Fruit fly (Drosophila melanogaster) whole organism, embryonic: Measurements from ENCODE around the gene dlt.

Source experiments
- Aef1 ChIP-seq: fragments of 200-800 bp; sonication (Bioruptor generic); IDR thresholded peaks from 3 replicates; pipeline ENCODE4 v1.3.6; 2022; ENCODE audit warnings: missing biosample characterization, missing genetic modification characterization
- Atf3 ChIP-seq: fragments of 200-800 bp; sonication (Bioruptor generic); optimal IDR thresholded peaks from 3 replicates; lab custom pipeline; 2016; ENCODE audit warnings: missing biosample characterization, missing genetic modification characterization
- Atf6 ChIP-seq: fragments of 200-800 bp; sonication (Bioruptor generic); IDR thresholded peaks from 2 replicates; pipeline ENCODE4 v1.3.6; 2022; ENCODE audit warnings: missing biosample characterization, missing genetic modification characterization
- BEAF-32 ChIP-seq: fragments of 200-800 bp; sonication (Bioruptor generic); optimal IDR thresholded peaks from 3 replicates; lab custom pipeline; 2017; ENCODE audit warnings: missing biosample characterization, missing genetic modification characterization, mild to moderate bottlenecking, moderate library complexity, missing genetic modification reagents
- CG1233 ChIP-seq: fragments of 200-800 bp; sonication (Bioruptor generic); optimal IDR thresholded peaks from 4 replicates; lab custom pipeline; 2018; ENCODE audit warnings: missing biosample characterization, mild to moderate bottlenecking, missing genetic modification characterization
- CG12391 ChIP-seq: fragments of 200-800 bp; sonication (Bioruptor generic); optimal IDR thresholded peaks from 3 replicates; lab custom pipeline; 2018; ENCODE audit warnings: missing biosample characterization, mild to moderate bottlenecking, missing genetic modification characterization, moderate library complexity
- CG14441 ChIP-seq: fragments of 200-800 bp; sonication (Bioruptor generic); IDR thresholded peaks from 2 replicates; pipeline ENCODE4 v1.3.6; 2022; ENCODE audit warnings: missing biosample characterization, missing genetic modification characterization
- CG14667 ChIP-seq: fragments of 200-800 bp; sonication (Bioruptor generic); IDR thresholded peaks from 2 replicates; pipeline ENCODE4 v1.3.6; 2022; ENCODE audit warnings: missing biosample characterization, missing genetic modification characterization
- CG16779 ChIP-seq: fragments of 200-800 bp; sonication (Bioruptor generic); IDR thresholded peaks from 2 replicates; pipeline ENCODE4 v1.3.6; 2022; ENCODE audit warnings: missing biosample characterization, missing genetic modification characterization
- CG17361 ChIP-seq: fragments of 200-800 bp; sonication (Bioruptor generic); IDR thresholded peaks from 3 replicates; pipeline ENCODE4 v1.3.6; 2022; ENCODE audit warnings: missing biosample characterization, missing genetic modification characterization
- CG2712 ChIP-seq: fragments of 200-800 bp; optimal IDR thresholded peaks from 3 replicates; lab custom pipeline; 2019; ENCODE audit warnings: missing biosample characterization, mild to moderate bottlenecking, missing genetic modification characterization, moderate library complexity
- CG30403 ChIP-seq: fragments of 200-800 bp; sonication (Bioruptor generic); optimal IDR thresholded peaks from 3 replicates; lab custom pipeline; 2016; ENCODE audit warnings: missing biosample characterization, missing genetic modification characterization
- CG3995 ChIP-seq: fragments of 200-800 bp; sonication (Bioruptor generic); optimal IDR thresholded peaks from 3 replicates; lab custom pipeline; 2016; ENCODE audit warnings: missing biosample characterization, missing genetic modification characterization
- CG7745 ChIP-seq: fragments of 200-800 bp; sonication (Bioruptor generic); optimal IDR thresholded peaks from 2 replicates; lab custom pipeline; 2018; ENCODE audit warnings: missing biosample characterization, mild to moderate bottlenecking, missing genetic modification characterization, moderate library complexity
- CG7786 ChIP-seq: fragments of 200-800 bp; sonication (Bioruptor generic); optimal IDR thresholded peaks from 2 replicates; lab custom pipeline; 2016; ENCODE audit warnings: missing biosample characterization, missing genetic modification characterization
- CG7987 ChIP-seq: fragments of 200-800 bp; sonication (Bioruptor generic); optimal IDR thresholded peaks from 2 replicates; lab custom pipeline; 2018; ENCODE audit warnings: missing biosample characterization, mild to moderate bottlenecking, missing genetic modification characterization, moderate library complexity
- CG9609 ChIP-seq: fragments of 200-800 bp; sonication (Bioruptor generic); optimal IDR thresholded peaks from 3 replicates; lab custom pipeline; 2016; ENCODE audit warnings: missing biosample characterization, missing genetic modification characterization
- CG9727 ChIP-seq: fragments of 200-800 bp; sonication (Bioruptor generic); optimal IDR thresholded peaks from 3 replicates; lab custom pipeline; 2017; ENCODE audit warnings: missing biosample characterization, mild to moderate bottlenecking, missing genetic modification characterization
- CoRest ChIP-seq: fragments of 200-800 bp; sonication (Bioruptor generic); optimal IDR thresholded peaks from 3 replicates; lab custom pipeline; 2018; ENCODE audit warnings: missing biosample characterization, mild to moderate bottlenecking, missing genetic modification characterization, moderate library complexity
- D19A ChIP-seq: fragments of 200-800 bp; optimal IDR thresholded peaks from 3 replicates; lab custom pipeline; 2019; ENCODE audit warnings: missing biosample characterization, mild to moderate bottlenecking, missing genetic modification characterization, moderate library complexity
- Drgx ChIP-seq: fragments of 200-800 bp; sonication (Bioruptor generic); IDR thresholded peaks from 2 replicates; pipeline ENCODE4 v1.3.6; 2022; ENCODE audit warnings: missing biosample characterization, missing genetic modification characterization
- Hr39 ChIP-seq: fragments of >200 bp; optimal IDR thresholded peaks from 2 replicates; lab custom pipeline; 2017
- MTF-1 ChIP-seq: fragments of 200-800 bp; sonication (Bioruptor generic); optimal IDR thresholded peaks from 2 replicates; lab custom pipeline; 2018; ENCODE audit warnings: missing biosample characterization, mild to moderate bottlenecking, missing genetic modification characterization, borderline replicate concordance
- NFAT ChIP-seq: fragments of 200-800 bp; sonication (Bioruptor generic); IDR thresholded peaks from 2 replicates; pipeline ENCODE4 v1.3.6; 2022; ENCODE audit warnings: missing biosample characterization, missing genetic modification characterization
- Oaz ChIP-seq: fragments of 200-800 bp; sonication (Bioruptor generic); IDR thresholded peaks from 2 replicates; pipeline ENCODE4 v1.3.6; 2022; ENCODE audit warnings: missing biosample characterization, missing genetic modification characterization
- Oli ChIP-seq: fragments of 200-800 bp; sonication (Bioruptor generic); optimal IDR thresholded peaks from 2 replicates; lab custom pipeline; 2018; ENCODE audit warnings: missing biosample characterization, mild to moderate bottlenecking, missing genetic modification characterization, moderate library complexity
- Rx ChIP-seq: fragments of 200-800 bp; sonication (Bioruptor generic); IDR thresholded peaks from 2 replicates; pipeline ENCODE4 v1.3.6; 2022; ENCODE audit warnings: missing biosample characterization, missing genetic modification characterization
- Side ChIP-seq: fragments of 200-800 bp; sonication (Bioruptor generic); optimal IDR thresholded peaks from 2 replicates; lab custom pipeline; 2016; ENCODE audit warnings: missing biosample characterization, missing genetic modification characterization
- amos ChIP-seq: fragments of 200-800 bp; sonication (Bioruptor generic); IDR thresholded peaks from 2 replicates; pipeline ENCODE4 v1.3.6; 2022; ENCODE audit warnings: missing biosample characterization, missing genetic modification characterization; ENCODE audit not compliant: partially characterized antibody
- bowl ChIP-seq: fragments of 200-800 bp; sonication (Bioruptor generic); IDR thresholded peaks from 2 replicates; pipeline ENCODE4 v1.3.6; 2022; ENCODE audit warnings: missing biosample characterization, missing genetic modification characterization
- btn ChIP-seq: fragments of 200-800 bp; sonication (Bioruptor generic); optimal IDR thresholded peaks from 2 replicates; lab custom pipeline; 2016; ENCODE audit warnings: missing biosample characterization, missing genetic modification characterization
- cato ChIP-seq: fragments of 200-800 bp; sonication (Bioruptor generic); optimal IDR thresholded peaks from 2 replicates; lab custom pipeline; 2016; ENCODE audit warnings: missing biosample characterization, missing genetic modification characterization, borderline replicate concordance
- chif ChIP-seq, 2 experiments: fragments of 200-800 bp; sonication (Bioruptor generic); optimal IDR thresholded peaks; 3 replicates each; lab custom pipeline; 2016; ENCODE audit warnings: missing biosample characterization in 2 of 2, missing genetic modification characterization in 2 of 2
- chm ChIP-seq: fragments of 200-800 bp; sonication (Bioruptor generic); IDR thresholded peaks from 2 replicates; pipeline ENCODE4 v1.3.6; 2022; ENCODE audit warnings: missing biosample characterization, missing genetic modification characterization
- fd96Cb ChIP-seq: fragments of 200-800 bp; sonication (Bioruptor generic); optimal IDR thresholded peaks from 2 replicates; lab custom pipeline; 2018; ENCODE audit warnings: missing biosample characterization, mild to moderate bottlenecking, missing genetic modification characterization, moderate library complexity
- gcm ChIP-seq: fragments of 200-800 bp; sonication (Bioruptor generic); optimal IDR thresholded peaks from 2 replicates; lab custom pipeline; 2019; ENCODE audit warnings: missing biosample characterization, mild to moderate bottlenecking, missing genetic modification characterization, moderate library complexity
- gt ChIP-seq: fragments of 200-800 bp; sonication (Bioruptor generic); IDR thresholded peaks from 2 replicates; pipeline ENCODE4 v1.3.6; 2022; ENCODE audit warnings: missing biosample characterization, missing genetic modification characterization
- hb ChIP-seq: fragments of 200-800 bp; sonication (Bioruptor generic); IDR thresholded peaks from 3 replicates; pipeline ENCODE4 v1.3.6; 2022; ENCODE audit warnings: missing biosample characterization, missing genetic modification characterization; ENCODE audit not compliant: partially characterized antibody
- jing ChIP-seq: fragments of 200-800 bp; sonication (Bioruptor generic); optimal IDR thresholded peaks from 2 replicates; lab custom pipeline; 2018; ENCODE audit warnings: missing biosample characterization, mild to moderate bottlenecking, missing genetic modification characterization
- lab ChIP-seq: fragments of 200-800 bp; sonication (Bioruptor generic); optimal IDR thresholded peaks from 3 replicates; lab custom pipeline; 2017; ENCODE audit warnings: missing biosample characterization, missing genetic modification characterization, mild to moderate bottlenecking, moderate library complexity, missing genetic modification reagents
- lov ChIP-seq, 2 experiments: fragments of 200-800 bp in 1 of 2; fragments of >200 bp in 1 of 2; sonication (Bioruptor generic) in 1 of 2; IDR thresholded peaks in 1 of 2; optimal IDR thresholded peaks in 1 of 2; 2 replicates in 1 of 2; 3 replicates in 1 of 2; pipeline versions ENCODE4 v1.3.6 to Lab custom; 2017 to 2022; ENCODE audit warnings: missing biosample characterization in 1 of 2, missing genetic modification characterization in 1 of 2
- maf-S ChIP-seq: fragments of 200-800 bp; sonication (Bioruptor generic); optimal IDR thresholded peaks from 2 replicates; lab custom pipeline; 2016; ENCODE audit warnings: missing biosample characterization, missing genetic modification characterization
- oc ChIP-seq: fragments of 200-800 bp; sonication (Bioruptor generic); optimal IDR thresholded peaks from 2 replicates; lab custom pipeline; 2018; ENCODE audit warnings: missing biosample characterization, mild to moderate bottlenecking, missing genetic modification characterization, moderate library complexity
- salm ChIP-seq: fragments of 200-800 bp; sonication (Bioruptor generic); optimal IDR thresholded peaks from 2 replicates; lab custom pipeline; 2018; ENCODE audit warnings: missing biosample characterization, mild to moderate bottlenecking, missing genetic modification characterization
- sim ChIP-seq: fragments of 200-800 bp; sonication (Bioruptor generic); IDR thresholded peaks from 2 replicates; pipeline ENCODE4 v1.3.6; 2022; ENCODE audit warnings: missing biosample characterization, missing genetic modification characterization
- sqz ChIP-seq: fragments of 200-800 bp; sonication (Bioruptor generic); optimal IDR thresholded peaks from 3 replicates; lab custom pipeline; 2018; ENCODE audit warnings: missing biosample characterization, mild to moderate bottlenecking, missing genetic modification characterization
- tin ChIP-seq: fragments of 200-800 bp; sonication (Bioruptor generic); optimal IDR thresholded peaks from 3 replicates; lab custom pipeline; 2016; ENCODE audit warnings: missing biosample characterization, missing genetic modification characterization
- tup ChIP-seq: fragments of 200-800 bp; sonication (Bioruptor generic); optimal IDR thresholded peaks from 2 replicates; lab custom pipeline; 2016; ENCODE audit warnings: missing biosample characterization, mild to moderate bottlenecking, missing genetic modification characterization, moderate library complexity

dlt gene

DNA sequence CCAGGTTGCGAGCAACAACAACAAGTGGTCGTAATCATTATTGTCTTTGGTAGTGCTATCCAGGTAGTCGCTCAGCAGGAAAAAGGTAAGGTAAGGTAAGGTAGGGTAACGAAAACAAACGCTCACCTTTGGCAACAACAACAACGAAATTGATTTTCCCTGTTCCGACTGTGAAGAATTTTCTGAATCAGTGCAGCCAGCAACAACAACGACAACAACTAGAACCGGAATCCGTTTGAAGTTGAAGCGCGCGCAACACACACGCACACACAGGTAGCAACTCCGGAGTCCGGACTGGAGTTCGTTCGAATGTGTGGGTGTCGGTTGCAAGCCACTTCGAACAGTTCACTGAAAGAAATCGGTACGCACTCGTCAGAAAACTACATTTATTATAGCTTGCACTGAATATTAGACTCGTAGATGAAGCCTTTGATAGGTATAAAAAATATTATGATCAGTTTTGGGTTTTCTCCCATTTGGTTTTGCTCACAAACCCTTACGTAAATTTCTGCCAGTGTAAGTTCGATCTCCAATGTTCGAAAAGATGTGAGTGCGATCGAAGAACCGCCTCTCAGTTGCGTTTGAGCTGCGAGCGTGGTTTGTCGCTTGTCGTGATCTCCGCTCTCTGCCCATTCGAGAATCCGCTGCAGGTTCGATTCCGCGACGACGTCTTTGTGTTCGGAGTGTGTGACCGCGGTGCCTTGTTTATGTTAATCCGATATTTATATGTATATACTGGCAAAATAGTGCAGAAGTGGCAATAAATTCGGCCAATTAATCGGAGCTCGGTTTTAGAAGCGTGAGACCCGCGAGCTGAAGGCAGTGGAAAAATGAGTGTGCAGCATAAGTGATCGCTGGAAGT lies 48.6 kb downstream of the dlt start, which contains the start of gene CG13921 (continued):
- TF ChIP-seq cato (GFP tag; lab: Kevin White, UChicago) (peak; percentile 99), jing (peak; percentile 98), Oaz (GFP tag; lab: Robert Waterston, UW) (peak; percentile 97), tup (peak; percentile 98), bowl (GFP tag; lab: Robert Waterston, UW) (peak; percentile 96), CG9609 (peak; percentile 99), CoRest (tag; lab: Kevin White, UChicago) (peak; percentile 99), BEAF-32 (GFP tag; lab: Kevin White, UChicago) (peak; percentile 28), NFAT (GFP tag; lab: Robert Waterston, UW) (peak; percentile 97), CG3995 (GFP tag; lab: Kevin White, UChicago) (peak; percentile 86), CG1233 (GFP tag; lab: Kevin White, UChicago) (peak; percentile 99), Atf6 (GFP tag; lab: Robert Waterston, UW) (peak; percentile 98), CG7745 (peak; percentile 92), salm (tag; lab: Kevin White, UChicago) (peak; percentile 97), gcm (GFP tag; lab: Kevin White, UChicago) (peak; percentile 98), Aef1 (GFP tag; lab: Robert Waterston, UW) (peak; percentile 99), gt (peak; percentile 98), chif (GFP tag; optimal IDR thresholded peaks at IDR 0.05; lab: Kevin White, UChicago) (peak; percentile 99 to 100), CG7786 (GFP tag; lab: Kevin White, UChicago) (peak; percentile 98), maf-S (GFP tag; lab: Kevin White, UChicago) (peak; percentile 99), lab (GFP tag; lab: Kevin White, UChicago) (peak; percentile 99), CG17361 (GFP tag; lab: Robert Waterston, UW) (peak; percentile 99), D19A (peak; percentile 97), Atf3 (GFP tag; lab: Kevin White, UChicago) (peak; percentile 98), tin (GFP tag; lab: Kevin White, UChicago) (peak; percentile 100), CG2712 (tag; lab: Kevin White, UChicago) (peak; percentile 100), CG16779 (peak; percentile 97), CG12391 (tag; lab: Kevin White, UChicago) (peak; percentile 99), MTF-1 (GFP tag; lab: Kevin White, UChicago) (peak; percentile 98), amos (GFP tag; lab: Robert Waterston, UW) (no peak), Drgx (GFP tag; lab: Robert Waterston, UW) (peak; percentile 100), hb (GFP tag; lab: Robert Waterston, UW) (no peak), CG14441 (GFP tag; lab: Robert Waterston, UW) (peak; percentile 97), Hr39 (no peak), CG7987 (GFP tag; lab: Kevin White, UChicago) (peak; percentile 98), chm (GFP tag; lab: Robert Waterston, UW) (peak; percentile 99), CG14667 (peak; percentile 99), btn (GFP tag; lab: Kevin White, UChicago) (peak; percentile 99), sqz (GFP tag; lab: Kevin White, UChicago) (peak; percentile 98), Rx (GFP tag; lab: Robert Waterston, UW) (peak; percentile 99), CG30403 (GFP tag; lab: Kevin White, UChicago) (peak; percentile 100), sim (peak; percentile 99), oc (tag; lab: Kevin White, UChicago) (peak; percentile 99), Oli (tag; lab: Kevin White, UChicago) (peak; percentile 99), fd96Cb (tag; lab: Kevin White, UChicago) (peak; percentile 100), lov (optimal IDR thresholded peaks at IDR 0.05; lab: Kevin White, UChicago) (no peak), lov (GFP tag; IDR thresholded peaks at IDR 0.05; lab: Robert Waterston, UW) (peak; percentile 99), CG9727 (GFP tag; lab: Kevin White, UChicago) (peak; percentile 100), Side (peak; percentile 94)
